Worm (Caenorhabditis elegans): ENCODE results near the gene Y51A2B.8.

Y51A2B.8 gene

ce11 chrV:18344194-18344593, 34.7 kb upstream of the Y51A2B.8 start:
- TF ChIP-seq lin-26 (GFP tag; IDR thresholded peaks at IDR 0.05), result 0 out of 2 replicates have a peak, but pooled peaks have one; percentile 47
- TF ChIP-seq ztf-18 (tag; optimal IDR thresholded peaks at IDR 0.05), result peak; percentile 18
- no peak for TF ChIP-seq Y79H2A.3 (GFP tag; conservative IDR thresholded peaks at IDR 0.05)
- peak; percentile 38 for TF ChIP-seq D2030.7 (GFP tag; IDR thresholded peaks at IDR 0.05)
- TF ChIP-seq B0261.1 (tag; optimal IDR thresholded peaks at IDR 0.05), result peak; percentile 31
- TF ChIP-seq tbp1 (GFP tag; optimal IDR thresholded peaks at IDR 0.05), result peak; percentile 68
- 0 out of 2 replicates have a peak, but pooled peaks have one; percentile 43 for TF ChIP-seq madf-3 (GFP tag; IDR thresholded peaks at IDR 0.05)
- peak; percentile 33 for TF ChIP-seq rpc-1 (optimal IDR thresholded peaks at IDR 0.05)
- peak; percentile 63 for TF ChIP-seq rpc-1 (tag; optimal IDR thresholded peaks at IDR 0.05)
- TF ChIP-seq atf-7 (tag; optimal IDR thresholded peaks at IDR 0.05), result no peak
- no peak for TF ChIP-seq ama-1 (optimal IDR thresholded peaks at IDR 0.05)
- TF ChIP-seq ama-1 (GFP tag; optimal IDR thresholded peaks at IDR 0.05), result no peak

ce11 chrV:18346080-18346479, 32.8 kb upstream of the Y51A2B.8 start:
- TF ChIP-seq tlf-1 (GFP tag; optimal IDR thresholded peaks at IDR 0.05), result peak; percentile 72
- peak; percentile 83; the same call in 1 of the 2 replicates for TF ChIP-seq egl-44 (GFP tag; IDR thresholded peaks at IDR 0.05)
- TF ChIP-seq F33H1.4 (GFP tag; IDR thresholded peaks at IDR 0.05), result no peak
- peak; percentile 57; the same call in 1 of the 2 replicates for TF ChIP-seq K11D2.4 (GFP tag; IDR thresholded peaks at IDR 0.05)
- no peak for TF ChIP-seq B0261.1 (tag; optimal IDR thresholded peaks at IDR 0.05)
- TF ChIP-seq somi-1 (GFP tag; optimal IDR thresholded peaks at IDR 0.05), result peak; percentile 24
- peak; percentile 58 for TF ChIP-seq tbp1 (GFP tag; optimal IDR thresholded peaks at IDR 0.05)
- peak; percentile 88 for TF ChIP-seq dox-1 (GFP tag; IDR thresholded peaks at IDR 0.05)
- TF ChIP-seq mes-4 (tag; optimal IDR thresholded peaks at IDR 0.05), result no peak
- TF ChIP-seq F23B12.7 (tag; optimal IDR thresholded peaks at IDR 0.05; ENCODE audit: insufficient read depth), result no peak
- 0 out of 2 replicates have a peak, but pooled peaks have one; percentile 27 for TF ChIP-seq C06A6.2 (GFP tag; conservative IDR thresholded peaks at IDR 0.05)
- TF ChIP-seq madf-10 (tag; optimal IDR thresholded peaks at IDR 0.05), result peak; percentile 40
- no peak for TF ChIP-seq hlh-12 (tag; optimal IDR thresholded peaks at IDR 0.05)
- no peak for TF ChIP-seq C17E4.6 (GFP tag; IDR thresholded peaks at IDR 0.05)
- no peak for TF ChIP-seq ztf-6 (GFP tag; IDR thresholded peaks at IDR 0.05)
- TF ChIP-seq nhr-80 (tag; optimal IDR thresholded peaks at IDR 0.05), result peak; percentile 99
- TF ChIP-seq ztf-25 (GFP tag; IDR thresholded peaks at IDR 0.05), result no peak
- TF ChIP-seq aptf-2 (GFP tag; conservative IDR thresholded peaks at IDR 0.05), result no peak
- no peak for TF ChIP-seq fkh-3 (tag; optimal IDR thresholded peaks at IDR 0.05)
- peak; percentile 25; the same call in 1 of the 2 replicates for TF ChIP-seq cebp-1 (GFP tag; IDR thresholded peaks at IDR 0.05)
- peak; percentile 77 for TF ChIP-seq cebp-1 (tag; optimal IDR thresholded peaks at IDR 0.05)
- TF ChIP-seq zfh-2 (GFP tag; conservative IDR thresholded peaks at IDR 0.05), result no peak
- no peak for TF ChIP-seq rec-8 (tag; optimal IDR thresholded peaks at IDR 0.05)
- no peak for TF ChIP-seq dpl-1 (GFP tag; optimal IDR thresholded peaks at IDR 0.05)
- no peak for TF ChIP-seq pbrm-1 (GFP tag; IDR thresholded peaks at IDR 0.05)
- peak; percentile 13 for TF ChIP-seq repo-1 (tag; optimal IDR thresholded peaks at IDR 0.05)
- no peak for TF ChIP-seq lsl-1 (GFP tag; optimal IDR thresholded peaks at IDR 0.05)
- TF ChIP-seq F52B5.7 (tag; optimal IDR thresholded peaks at IDR 0.05), result no peak
- peak; percentile 62 for TF ChIP-seq nhr-90 (tag; optimal IDR thresholded peaks at IDR 0.05)
- TF ChIP-seq unc-62 (GFP tag; optimal IDR thresholded peaks at IDR 0.05), result peak; percentile 25
- peak; percentile 55 for TF ChIP-seq chd-7 (tag; optimal IDR thresholded peaks at IDR 0.05)
- TF ChIP-seq nfyb-1 (GFP tag; IDR thresholded peaks at IDR 0.05), result 0 out of 2 replicates have a peak, but pooled peaks have one; percentile 57
- TF ChIP-seq mcd-1 (GFP tag; IDR thresholded peaks at IDR 0.05), result peak; percentile 53
- TF ChIP-seq cebp-2 (GFP tag; IDR thresholded peaks at IDR 0.05), result no peak
- TF ChIP-seq ZK185.1 (tag; optimal IDR thresholded peaks at IDR 0.05; ENCODE audit: poor library complexity, severe bottlenecking), result no peak
- TF ChIP-seq F22D6.2 (tag; optimal IDR thresholded peaks at IDR 0.05), result peak; percentile 73
- peak; percentile 22 to 76 for TF ChIP-seq let-607 (tag; optimal IDR thresholded peaks at IDR 0.05)
- 0 out of 2 replicates have a peak, but pooled peaks have one; percentile 30 for TF ChIP-seq Y53G8AR.9 (GFP tag; conservative IDR thresholded peaks at IDR 0.05)
- TF ChIP-seq F37B4.10 (GFP tag; IDR thresholded peaks at IDR 0.05), result no peak

Data from whole organism, young adult.